Worm (Caenorhabditis elegans) whole organism, late embryonic: ENCODE measurements around the gene clec-75.

Experiments
- C38D4.7 ChIP-seq: fragments of 200-800 bp; sonication (Bioruptor generic); optimal IDR thresholded peaks from 2 replicates; lab custom pipeline; 2018; ENCODE audit warnings: mild to moderate bottlenecking, missing genetic modification characterization, moderate library complexity, missing compliant biosample characterization
- K02D7.2 ChIP-seq: sonication (generic microtip); optimal IDR thresholded peaks from 2 replicates; lab custom pipeline; 2017; ENCODE audit warnings: mild to moderate bottlenecking, missing genetic modification characterization, missing compliant biosample characterization
- K09A11.1 ChIP-seq: sonication (generic microtip); optimal IDR thresholded peaks from 2 replicates; lab custom pipeline; 2017; ENCODE audit warnings: antibody characterized with exemption, mild to moderate bottlenecking, missing genetic modification characterization, missing compliant biosample characterization; ENCODE audit not compliant: insufficient read depth
- T23F11.4 ChIP-seq: fragments of 200-800 bp; sonication (Bioruptor generic); optimal IDR thresholded peaks from 2 replicates; lab custom pipeline; 2018; ENCODE audit warnings: mild to moderate bottlenecking, missing genetic modification characterization, missing compliant biosample characterization
- ahr-1 ChIP-seq: sonication (generic microtip); optimal IDR thresholded peaks from 2 replicates; lab custom pipeline; 2016; ENCODE audit warnings: missing genetic modification characterization, missing compliant biosample characterization
- ama-1 ChIP-seq: fragments of 150-350 bp; optimal IDR thresholded peaks from 2 replicates; lab custom pipeline; 2014
- ceh-14 ChIP-seq: sonication (generic microtip); optimal IDR thresholded peaks from 2 replicates; lab custom pipeline; 2016; ENCODE audit warnings: missing genotype, missing genetic modification characterization, missing compliant biosample characterization
- ceh-18 ChIP-seq: sonication (generic microtip); optimal IDR thresholded peaks from 2 replicates; lab custom pipeline; 2016; ENCODE audit warnings: missing genetic modification characterization, missing compliant biosample characterization
- ceh-22 ChIP-seq: sonication (generic microtip); optimal IDR thresholded peaks from 2 replicates; lab custom pipeline; 2017; ENCODE audit warnings: missing biosample characterization, missing genetic modification characterization
- ceh-24 ChIP-seq: sonication (generic microtip); optimal IDR thresholded peaks from 2 replicates; lab custom pipeline; 2016; ENCODE audit warnings: mild to moderate bottlenecking, missing genetic modification characterization, missing compliant biosample characterization
- ceh-6 ChIP-seq: fragments of 200-800 bp; sonication (Bioruptor generic); optimal IDR thresholded peaks from 2 replicates; lab custom pipeline; 2018; ENCODE audit warnings: mild to moderate bottlenecking, missing genetic modification characterization, missing compliant biosample characterization
- che-1 ChIP-seq: sonication (generic microtip); optimal IDR thresholded peaks from 2 replicates; lab custom pipeline; 2016; ENCODE audit warnings: mild to moderate bottlenecking, missing genetic modification characterization, missing compliant biosample characterization
- dve-1 ChIP-seq: sonication (generic microtip); optimal IDR thresholded peaks from 2 replicates; lab custom pipeline; 2017; ENCODE audit warnings: antibody characterized with exemption, mild to moderate bottlenecking, missing genetic modification characterization, missing compliant biosample characterization
- elt-2 ChIP-seq: sonication (generic microtip); optimal IDR thresholded peaks from 2 replicates; lab custom pipeline; 2016; ENCODE audit warnings: missing genetic modification reagents, missing genetic modification characterization, missing compliant biosample characterization
- eyg-1 ChIP-seq: sonication (generic microtip); optimal IDR thresholded peaks from 2 replicates; lab custom pipeline; 2016; ENCODE audit warnings: missing genotype, missing genetic modification characterization, missing compliant biosample characterization
- gmeb-2 ChIP-seq: sonication (generic microtip); optimal IDR thresholded peaks from 2 replicates; lab custom pipeline; 2016; ENCODE audit warnings: missing genetic modification characterization, inconsistent platforms, missing compliant biosample characterization
- hlh-13 ChIP-seq: fragments of 200-800 bp; sonication (Bioruptor generic); optimal IDR thresholded peaks from 2 replicates; lab custom pipeline; 2018; ENCODE audit warnings: mild to moderate bottlenecking, missing genetic modification characterization, missing compliant biosample characterization
- hlh-6 ChIP-seq: sonication (generic microtip); optimal IDR thresholded peaks from 2 replicates; lab custom pipeline; 2016; ENCODE audit warnings: missing genotype, missing genetic modification characterization, missing compliant biosample characterization
- lin-11 ChIP-seq: fragments of 200-800 bp; sonication (Bioruptor generic); optimal IDR thresholded peaks from 2 replicates; lab custom pipeline; 2018; ENCODE audit warnings: mild to moderate bottlenecking, missing genetic modification characterization, missing compliant biosample characterization
- madf-2 ChIP-seq: sonication (generic microtip); optimal IDR thresholded peaks from 2 replicates; lab custom pipeline; 2017; ENCODE audit warnings: missing genetic modification characterization, missing compliant biosample characterization
- nfya-1 ChIP-seq: sonication (generic microtip); optimal IDR thresholded peaks from 2 replicates; lab custom pipeline; 2017; ENCODE audit warnings: missing genetic modification characterization, mild to moderate bottlenecking, missing compliant biosample characterization, antibody characterized with exemption, moderate library complexity
- nhr-11 ChIP-seq: fragments of 150-350 bp; optimal IDR thresholded peaks from 2 replicates; lab custom pipeline; 2014; ENCODE audit warnings: missing biosample characterization, missing genetic modification characterization
- nhr-232 ChIP-seq: sonication (generic microtip); optimal IDR thresholded peaks from 2 replicates; lab custom pipeline; 2016; ENCODE audit warnings: missing genetic modification characterization, missing compliant biosample characterization
- npax-4 ChIP-seq: sonication (generic microtip); optimal IDR thresholded peaks from 2 replicates; lab custom pipeline; 2016; ENCODE audit warnings: missing genetic modification characterization, missing compliant biosample characterization
- odd-2 ChIP-seq: sonication (generic microtip); optimal IDR thresholded peaks from 2 replicates; lab custom pipeline; 2017; ENCODE audit warnings: antibody characterized with exemption, mild to moderate bottlenecking, missing genetic modification characterization, missing compliant biosample characterization
- pax-1 ChIP-seq: fragments of 150-350 bp; optimal IDR thresholded peaks from 2 replicates; lab custom pipeline; 2014; ENCODE audit warnings: missing biosample characterization, missing genetic modification characterization
- pqm-1 ChIP-seq: sonication (generic microtip); optimal IDR thresholded peaks from 2 replicates; lab custom pipeline; 2016; ENCODE audit warnings: missing genetic modification characterization, missing compliant biosample characterization
- pros-1 ChIP-seq: fragments of 150-350 bp; optimal IDR thresholded peaks from 2 replicates; lab custom pipeline; 2014; ENCODE audit warnings: missing biosample characterization, missing genetic modification reagents, missing genetic modification characterization
- ref-2 ChIP-seq: sonication (generic microtip); optimal IDR thresholded peaks from 2 replicates; lab custom pipeline; 2016; ENCODE audit warnings: missing genetic modification characterization, missing compliant biosample characterization
- rnt-1 ChIP-seq: sonication (generic microtip); optimal IDR thresholded peaks from 2 replicates; lab custom pipeline; 2016; ENCODE audit warnings: missing genetic modification characterization, missing compliant biosample characterization
- sdc-2 ChIP-seq: sonication (generic microtip); optimal IDR thresholded peaks from 2 replicates; lab custom pipeline; 2016; ENCODE audit warnings: missing genotype, missing genetic modification characterization, missing compliant biosample characterization
- syd-9 ChIP-seq: sonication (generic microtip); optimal IDR thresholded peaks from 2 replicates; lab custom pipeline; 2016; ENCODE audit warnings: mild to moderate bottlenecking, missing genetic modification characterization, moderate library complexity, missing compliant biosample characterization
- tbx-7 ChIP-seq: sonication (generic microtip); optimal IDR thresholded peaks from 2 replicates; lab custom pipeline; 2016; ENCODE audit warnings: missing genotype, missing genetic modification characterization, missing compliant biosample characterization
- ttx-3 ChIP-seq: sonication (generic microtip); optimal IDR thresholded peaks from 2 replicates; lab custom pipeline; 2016; ENCODE audit warnings: missing genetic modification reagents, missing genetic modification characterization, missing compliant biosample characterization
- unc-55 ChIP-seq: sonication (generic microtip); optimal IDR thresholded peaks from 2 replicates; lab custom pipeline; 2017; ENCODE audit warnings: missing biosample characterization, missing genetic modification reagents, missing genetic modification characterization
- zip-5 ChIP-seq: sonication (generic microtip); optimal IDR thresholded peaks from 2 replicates; lab custom pipeline; 2016; ENCODE audit warnings: missing genetic modification characterization, missing compliant biosample characterization
- ztf-16 ChIP-seq: sonication (generic microtip); optimal IDR thresholded peaks from 2 replicates; lab custom pipeline; 2017; ENCODE audit warnings: missing genetic modification characterization, missing compliant biosample characterization

The clec-75 gene

DNA sequence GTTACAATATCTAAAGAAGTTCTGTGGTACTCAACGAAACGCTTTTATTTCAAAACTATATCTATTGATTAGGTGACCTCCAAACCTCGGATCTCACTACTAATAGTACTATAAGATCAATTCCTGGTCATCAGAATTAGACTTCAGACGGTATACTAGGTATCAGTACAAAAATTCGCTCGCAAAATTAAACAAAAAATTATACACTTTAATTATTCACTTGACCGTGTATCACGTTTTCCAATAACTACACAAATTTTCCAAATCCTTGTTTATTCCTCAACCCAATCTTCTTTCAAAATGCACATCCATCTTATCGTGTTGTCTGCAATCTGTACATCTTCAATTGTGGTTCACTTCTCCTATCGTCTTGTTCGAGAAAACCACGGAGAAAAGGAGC, 42.4 kb upstream of the clec-75 start, which contains the start of gene F56D6.23:
Gene F56D6.23, plus strand, starts transcription at position 301 of the 400 bp plus-strand sequence.
- TF ChIP-seq madf-2 (tag; lab: Kevin White, UChicago): no peak
- TF ChIP-seq dve-1: no peak
- TF ChIP-seq ref-2 (tag; lab: Kevin White, UChicago): no peak
- no peak for TF ChIP-seq lin-11 (tag; lab: Kevin White, UChicago)
- TF ChIP-seq ahr-1 (tag; lab: Kevin White, UChicago): no peak
- TF ChIP-seq gmeb-2: no peak
- TF ChIP-seq ttx-3 (tag; lab: Kevin White, UChicago): no peak
- TF ChIP-seq zip-5 (tag; lab: Kevin White, UChicago): no peak

DNA sequence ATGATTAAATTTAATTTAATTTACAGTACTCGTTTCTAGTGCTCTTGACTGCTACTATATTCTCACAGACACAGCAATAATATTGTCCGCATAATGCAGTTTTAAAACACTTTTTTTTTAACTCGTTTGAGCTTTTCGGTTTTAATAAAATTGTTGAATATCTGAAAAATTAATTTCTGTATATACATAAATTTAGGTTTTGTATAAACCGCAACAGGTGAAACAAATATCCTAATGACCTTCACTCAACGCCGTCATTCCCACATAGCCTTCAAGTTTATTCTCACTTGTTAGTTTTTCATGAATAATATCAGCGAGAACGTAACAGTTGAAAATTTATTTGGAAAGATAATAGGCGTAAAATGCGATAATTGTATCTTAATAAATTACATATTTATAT, 41.0 kb upstream of the clec-75 start, which contains the start of gene srz-19:
Gene srz-19, plus strand, starts transcription at position 301 of the 400 bp plus-strand sequence.
- TF ChIP-seq pros-1 (tag; lab: Kevin White, UChicago) (no peak), rnt-1 (tag; lab: Kevin White, UChicago) (no peak), ceh-14 (tag; lab: Kevin White, UChicago) (no peak), ceh-18 (tag; lab: Kevin White, UChicago) (no peak), tbx-7 (tag; lab: Kevin White, UChicago) (no peak), K09A11.1 (tag; lab: Kevin White, UChicago) (no peak), madf-2 (tag; lab: Kevin White, UChicago) (no peak), T23F11.4 (no peak), ceh-24 (no peak), ama-1 (lab: Kevin White, UChicago) (no peak), ttx-3 (tag; lab: Kevin White, UChicago) (no peak), ztf-16 (tag; lab: Kevin White, UChicago) (no peak), hlh-13 (GFP tag; lab: Kevin White, UChicago) (no peak), npax-4 (no peak), K02D7.2 (tag; lab: Kevin White, UChicago) (no peak), gmeb-2 (no peak)

DNA sequence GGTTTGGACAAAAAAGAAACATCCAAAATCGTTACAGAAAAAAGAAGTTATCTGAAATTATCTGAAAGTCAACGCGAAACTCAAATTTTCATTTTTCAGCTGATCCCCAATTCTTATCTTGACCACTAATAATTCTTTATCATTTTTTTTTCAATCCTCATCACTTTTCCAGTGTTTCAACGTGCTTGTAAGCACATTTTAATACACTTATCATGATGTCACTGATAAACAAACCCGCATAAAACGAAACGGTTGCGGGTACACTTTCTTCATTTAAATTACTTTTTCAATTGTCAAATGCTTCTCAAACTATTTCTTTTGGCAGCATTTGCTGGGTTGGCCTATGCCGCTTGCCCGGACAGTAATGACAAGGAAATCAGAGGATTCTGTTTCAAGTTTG, 38.6 kb upstream of the clec-75 start, which contains the start of gene clec-67:
Gene clec-67, plus strand, starts transcription at position 268 of the 400 bp plus-strand sequence.
- no peak for TF ChIP-seq ceh-18 (tag; lab: Kevin White, UChicago)
- no peak for TF ChIP-seq zip-5 (tag; lab: Kevin White, UChicago)
- no peak for TF ChIP-seq ceh-22 (tag; lab: Kevin White, UChicago)
- no peak for TF ChIP-seq che-1 (tag; lab: Kevin White, UChicago)
- TF ChIP-seq C38D4.7: no peak
- no peak for TF ChIP-seq pqm-1 (tag; lab: Kevin White, UChicago)
- TF ChIP-seq syd-9 (tag; lab: Kevin White, UChicago): no peak
- no peak for TF ChIP-seq eyg-1
- no peak for TF ChIP-seq nhr-232 (tag; lab: Kevin White, UChicago)
- TF ChIP-seq nfya-1 (tag; lab: Kevin White, UChicago): no peak
- TF ChIP-seq tbx-7 (tag; lab: Kevin White, UChicago): no peak
- TF ChIP-seq unc-55 (GFP tag; lab: Kevin White, UChicago): no peak
- TF ChIP-seq, all 69 proteins: peak for 0

DNA sequence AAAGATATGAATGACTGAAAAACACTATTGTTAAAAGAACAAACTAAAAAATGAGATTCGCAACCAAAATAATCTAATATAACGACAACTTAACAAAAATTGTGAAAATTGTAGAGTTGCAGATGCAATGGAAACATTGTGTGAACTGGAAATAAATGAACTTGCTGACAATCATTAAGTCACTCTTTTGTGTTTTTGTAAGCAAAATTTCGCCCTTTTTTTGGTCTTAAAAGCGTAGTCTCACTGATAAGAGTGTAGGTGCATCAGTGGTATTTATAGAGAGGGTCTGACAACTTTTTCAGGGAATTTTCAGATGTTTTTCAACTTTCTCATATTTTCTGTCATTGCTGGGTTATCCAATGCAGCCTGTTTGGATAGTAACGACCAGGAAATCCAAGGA, 34.4 kb upstream of the clec-75 start, which contains the start of gene clec-68:
Gene clec-68, plus strand, starts transcription at position 301 of the 400 bp plus-strand sequence.
- no peak for TF ChIP-seq pax-1 (tag; lab: Kevin White, UChicago)
- no peak for TF ChIP-seq hlh-6 (tag; lab: Kevin White, UChicago)
- no peak for TF ChIP-seq elt-2 (tag; lab: Kevin White, UChicago)
- TF ChIP-seq K02D7.2 (tag; lab: Kevin White, UChicago): no peak
- TF ChIP-seq che-1 (tag; lab: Kevin White, UChicago): no peak
- no peak for TF ChIP-seq ceh-6
- TF ChIP-seq odd-2 (tag; lab: Kevin White, UChicago): no peak
- TF ChIP-seq madf-2 (tag; lab: Kevin White, UChicago): no peak
- no peak for TF ChIP-seq nhr-11
- TF ChIP-seq sdc-2 (tag; lab: Kevin White, UChicago): no peak
- no peak for TF ChIP-seq ttx-3 (tag; lab: Kevin White, UChicago)
- no peak for TF ChIP-seq hlh-13 (GFP tag; lab: Kevin White, UChicago)
- no peak for TF ChIP-seq ref-2 (tag; lab: Kevin White, UChicago)
- TF ChIP-seq unc-55 (GFP tag; lab: Kevin White, UChicago): no peak
